Worm (Caenorhabditis elegans) whole organism, young adult: ENCODE measurements around the gene Y105C5A.1274.
A peak's percentile ranks its signal among the peaks of the same experiment; 100 is the strongest.

ENCODE experiments used
- B0035.1 ChIP-seq: sonication (generic microtip); optimal IDR thresholded peaks from 2 replicates; lab custom pipeline; 2016; ENCODE audit warnings: missing genetic modification characterization, mild to moderate bottlenecking, missing compliant biosample characterization, missing genotype, missing genetic modification reagents
- C06A6.2 ChIP-seq: fragments of 200-800 bp; sonication (Bioruptor generic); conservative IDR thresholded peaks from 2 replicates; pipeline ENCODE4 v1.3.6; 2022; ENCODE audit warnings: missing genetic modification characterization, missing compliant biosample characterization
- D2030.7 ChIP-seq: fragments of 200-800 bp; sonication (Bioruptor generic); IDR thresholded peaks from 2 replicates; pipeline ENCODE4 v1.3.6; 2022; ENCODE audit warnings: missing genetic modification reagents, missing genetic modification characterization, missing compliant biosample characterization
- K11D2.4 ChIP-seq: fragments of 200-800 bp; sonication (Bioruptor generic); IDR thresholded peaks from 2 replicates; pipeline ENCODE4 v1.3.6; 2022; ENCODE audit warnings: missing genetic modification reagents, missing genetic modification characterization, missing compliant biosample characterization
- Y53G8AR.9 ChIP-seq: fragments of 200-800 bp; sonication (Bioruptor generic); conservative IDR thresholded peaks from 2 replicates; pipeline ENCODE4 v1.3.6; 2022; ENCODE audit warnings: missing genetic modification reagents, missing genetic modification characterization, missing compliant biosample characterization
- Y95B8A.8 ChIP-seq: fragments of 200-800 bp; sonication (Bioruptor generic); IDR thresholded peaks from 2 replicates; pipeline ENCODE4 v1.3.6; 2022; ENCODE audit warnings: missing genetic modification reagents, missing genetic modification characterization, missing compliant biosample characterization
- ZK185.1 ChIP-seq: sonication (generic microtip); optimal IDR thresholded peaks from 2 replicates; lab custom pipeline; 2016; ENCODE audit warnings: mild to moderate bottlenecking, missing genetic modification characterization, missing compliant biosample characterization; ENCODE audit not compliant: poor library complexity, severe bottlenecking
- akir-1 ChIP-seq: fragments of 200-800 bp; sonication (Bioruptor generic); optimal IDR thresholded peaks from 2 replicates; lab custom pipeline; 2018; ENCODE audit warnings: mild to moderate bottlenecking, missing genetic modification characterization, moderate library complexity, missing compliant biosample characterization
- atf-7 ChIP-seq: sonication (generic microtip); optimal IDR thresholded peaks from 2 replicates; lab custom pipeline; 2017; ENCODE audit warnings: mild to moderate bottlenecking, missing genetic modification characterization, missing compliant biosample characterization
- attf-5 ChIP-seq: fragments of 200-800 bp; sonication (Bioruptor generic); optimal IDR thresholded peaks from 2 replicates; lab custom pipeline; 2018; ENCODE audit warnings: mild to moderate bottlenecking, missing genetic modification characterization, missing compliant biosample characterization
- attf-6 ChIP-seq: fragments of 200-800 bp; sonication (Bioruptor generic); IDR thresholded peaks from 2 replicates; pipeline ENCODE4 v1.3.6; 2022; ENCODE audit warnings: missing genetic modification reagents, missing genetic modification characterization, missing compliant biosample characterization
- cebp-1 ChIP-seq, 2 experiments: fragments of 200-800 bp in 1 of 2; sonication (Bioruptor generic) in 1 of 2; sonication (generic microtip) in 1 of 2; IDR thresholded peaks in 1 of 2; optimal IDR thresholded peaks in 1 of 2; 2 replicates each; pipeline versions ENCODE4 v1.3.6 to Lab custom; 2017 to 2022; ENCODE audit warnings: missing compliant biosample characterization in 2 of 2, missing genetic modification characterization in 2 of 2, mild to moderate bottlenecking in 1 of 2, missing genetic modification reagents in 1 of 2, moderate library complexity in 1 of 2
- ceh-100 ChIP-seq: fragments of 200-800 bp; sonication (Bioruptor generic); IDR thresholded peaks from 2 replicates; pipeline ENCODE4 v1.3.6; 2022; ENCODE audit warnings: missing genetic modification reagents, missing genetic modification characterization, missing compliant biosample characterization
- ceh-27 ChIP-seq: fragments of 200-800 bp; sonication (Bioruptor generic); optimal IDR thresholded peaks from 2 replicates; lab custom pipeline; 2018; ENCODE audit warnings: mild to moderate bottlenecking, missing genetic modification characterization, moderate library complexity, missing compliant biosample characterization
- die-1 ChIP-seq: sonication (generic microtip); optimal IDR thresholded peaks from 2 replicates; lab custom pipeline; 2016; ENCODE audit warnings: missing genotype, mild to moderate bottlenecking, missing genetic modification characterization, missing compliant biosample characterization
- dox-1 ChIP-seq: fragments of 200-800 bp; sonication (Bioruptor generic); IDR thresholded peaks from 2 replicates; pipeline ENCODE4 v1.3.6; 2022; ENCODE audit warnings: missing genetic modification reagents, missing genetic modification characterization, missing compliant biosample characterization
- egl-44 ChIP-seq: fragments of 200-800 bp; sonication (Bioruptor generic); IDR thresholded peaks from 2 replicates; pipeline ENCODE4 v1.3.6; 2022; ENCODE audit warnings: missing genetic modification reagents, missing genetic modification characterization, missing compliant biosample characterization
- ekl-4 ChIP-seq: fragments of 200-800 bp; sonication (Bioruptor generic); IDR thresholded peaks from 2 replicates; pipeline ENCODE4 v1.3.6; 2022; ENCODE audit warnings: missing genetic modification reagents, missing genetic modification characterization, missing compliant biosample characterization
- ets-4 ChIP-seq: fragments of 200-800 bp; sonication (Bioruptor generic); optimal IDR thresholded peaks from 2 replicates; lab custom pipeline; 2018; ENCODE audit warnings: mild to moderate bottlenecking, missing genetic modification characterization, missing compliant biosample characterization
- gei-17 ChIP-seq: fragments of 200-800 bp; sonication (Bioruptor generic); optimal IDR thresholded peaks from 2 replicates; lab custom pipeline; 2018; ENCODE audit warnings: mild to moderate bottlenecking, missing genetic modification characterization, missing compliant biosample characterization
- hmg-1.2 ChIP-seq: fragments of 200-800 bp; sonication (Bioruptor generic); IDR thresholded peaks from 2 replicates; pipeline ENCODE4 v1.3.6; 2022; ENCODE audit warnings: missing genetic modification reagents, missing genetic modification characterization, missing compliant biosample characterization
- hsf-1 ChIP-seq: fragments of 200-800 bp; sonication (Bioruptor generic); IDR thresholded peaks from 2 replicates; pipeline ENCODE4 v1.3.6; 2022; ENCODE audit warnings: missing genetic modification reagents, missing genetic modification characterization, missing compliant biosample characterization
- let-526 ChIP-seq: fragments of 200-800 bp; sonication (Bioruptor generic); IDR thresholded peaks from 2 replicates; pipeline ENCODE4 v1.3.6; 2022; ENCODE audit warnings: missing genetic modification reagents, missing genetic modification characterization, missing compliant biosample characterization
- lin-35 ChIP-seq, 3 experiments: fragments of 150-350 bp in 2 of 3; sonication (generic microtip) in 1 of 3; optimal IDR thresholded peaks; 2 replicates each; lab custom pipeline; 2014 to 2018; ENCODE audit warnings: missing biosample characterization in 3 of 3, missing genetic modification characterization in 3 of 3, missing genetic modification reagents in 3 of 3
- lin-40 ChIP-seq: sonication (generic microtip); optimal IDR thresholded peaks from 2 replicates; lab custom pipeline; 2016; ENCODE audit warnings: missing genetic modification characterization, mild to moderate bottlenecking, missing compliant biosample characterization, missing genotype, missing genetic modification reagents
- lir-1 ChIP-seq: fragments of 200-800 bp; sonication (Bioruptor generic); conservative IDR thresholded peaks from 2 replicates; pipeline ENCODE4 v1.3.6; 2022; ENCODE audit warnings: missing genetic modification reagents, missing genetic modification characterization, missing compliant biosample characterization
- lsl-1 ChIP-seq: fragments of 200-800 bp; sonication (Bioruptor generic); optimal IDR thresholded peaks from 2 replicates; lab custom pipeline; 2018; ENCODE audit warnings: mild to moderate bottlenecking, missing genetic modification characterization, moderate library complexity, missing compliant biosample characterization
- madf-10 ChIP-seq: sonication (generic microtip); optimal IDR thresholded peaks from 2 replicates; lab custom pipeline; 2016; ENCODE audit warnings: mild to moderate bottlenecking, missing genetic modification characterization, missing compliant biosample characterization
- madf-3 ChIP-seq: fragments of 200-800 bp; sonication (Bioruptor generic); IDR thresholded peaks from 2 replicates; pipeline ENCODE4 v1.3.6; 2022; ENCODE audit warnings: missing genetic modification reagents, missing genetic modification characterization, missing compliant biosample characterization
- madf-6 ChIP-seq: fragments of 200-800 bp; sonication (Bioruptor generic); IDR thresholded peaks from 2 replicates; pipeline ENCODE4 v1.3.6; 2022; ENCODE audit warnings: missing genetic modification reagents, missing genetic modification characterization, missing compliant biosample characterization
- mcd-1 ChIP-seq: fragments of 200-800 bp; sonication (Bioruptor generic); IDR thresholded peaks from 2 replicates; pipeline ENCODE4 v1.3.6; 2022; ENCODE audit warnings: missing genetic modification reagents, missing genetic modification characterization, missing compliant biosample characterization
- nhr-80 ChIP-seq: sonication (generic microtip); optimal IDR thresholded peaks from 2 replicates; lab custom pipeline; 2016; ENCODE audit warnings: missing genetic modification characterization, missing compliant biosample characterization
- pbrm-1 ChIP-seq: fragments of 200-800 bp; sonication (Bioruptor generic); IDR thresholded peaks from 2 replicates; pipeline ENCODE4 v1.3.6; 2022; ENCODE audit warnings: missing genetic modification reagents, missing genetic modification characterization, missing compliant biosample characterization
- rcor-1 ChIP-seq: fragments of 200-800 bp; sonication (Bioruptor generic); IDR thresholded peaks from 2 replicates; pipeline ENCODE4 v1.3.6; 2022; ENCODE audit warnings: missing genetic modification reagents, missing genetic modification characterization, missing compliant biosample characterization
- snpc-1.3 ChIP-seq: sonication (generic microtip); optimal IDR thresholded peaks from 2 replicates; lab custom pipeline; 2017; ENCODE audit warnings: missing genetic modification characterization, mild to moderate bottlenecking, missing compliant biosample characterization, antibody characterized with exemption, moderate library complexity, missing genotype, missing genetic modification reagents; ENCODE audit not compliant: insufficient read depth
- snpc-4 ChIP-seq, 5 experiments: fragments of 150-350 bp in 1 of 5; sonication (generic microtip) in 4 of 5; optimal IDR thresholded peaks; 2 replicates each; lab custom pipeline; 2014 to 2018; ENCODE audit warnings: missing genetic modification characterization in 5 of 5, missing biosample characterization in 3 of 5, antibody characterized with exemption in 2 of 5, mild to moderate bottlenecking in 2 of 5, missing compliant biosample characterization in 2 of 5, missing genotype in 2 of 5, moderate library complexity in 2 of 5, missing genetic modification reagents in 1 of 5
- tbp1 ChIP-seq: fragments of 200-800 bp; sonication (Bioruptor generic); optimal IDR thresholded peaks from 2 replicates; lab custom pipeline; 2018; ENCODE audit warnings: mild to moderate bottlenecking, missing genetic modification characterization, missing compliant biosample characterization
- tlf-1 ChIP-seq: fragments of 200-800 bp; sonication (Bioruptor generic); optimal IDR thresholded peaks from 2 replicates; lab custom pipeline; 2018; ENCODE audit warnings: mild to moderate bottlenecking, missing genetic modification characterization, missing compliant biosample characterization
- unc-130 ChIP-seq: sonication (generic microtip); optimal IDR thresholded peaks from 2 replicates; lab custom pipeline; 2016; ENCODE audit warnings: missing genetic modification reagents, missing genetic modification characterization, missing compliant biosample characterization
- zfh-2 ChIP-seq: fragments of 200-800 bp; sonication (Bioruptor generic); conservative IDR thresholded peaks from 2 replicates; pipeline ENCODE4 v1.3.6; 2022; ENCODE audit warnings: missing genetic modification reagents, missing genetic modification characterization, missing compliant biosample characterization
- ztf-18 ChIP-seq: sonication (generic microtip); optimal IDR thresholded peaks from 2 replicates; lab custom pipeline; 2016; ENCODE audit warnings: missing genotype, mild to moderate bottlenecking, missing genetic modification characterization, missing compliant biosample characterization

Gene Y105C5A.1274

DNA sequence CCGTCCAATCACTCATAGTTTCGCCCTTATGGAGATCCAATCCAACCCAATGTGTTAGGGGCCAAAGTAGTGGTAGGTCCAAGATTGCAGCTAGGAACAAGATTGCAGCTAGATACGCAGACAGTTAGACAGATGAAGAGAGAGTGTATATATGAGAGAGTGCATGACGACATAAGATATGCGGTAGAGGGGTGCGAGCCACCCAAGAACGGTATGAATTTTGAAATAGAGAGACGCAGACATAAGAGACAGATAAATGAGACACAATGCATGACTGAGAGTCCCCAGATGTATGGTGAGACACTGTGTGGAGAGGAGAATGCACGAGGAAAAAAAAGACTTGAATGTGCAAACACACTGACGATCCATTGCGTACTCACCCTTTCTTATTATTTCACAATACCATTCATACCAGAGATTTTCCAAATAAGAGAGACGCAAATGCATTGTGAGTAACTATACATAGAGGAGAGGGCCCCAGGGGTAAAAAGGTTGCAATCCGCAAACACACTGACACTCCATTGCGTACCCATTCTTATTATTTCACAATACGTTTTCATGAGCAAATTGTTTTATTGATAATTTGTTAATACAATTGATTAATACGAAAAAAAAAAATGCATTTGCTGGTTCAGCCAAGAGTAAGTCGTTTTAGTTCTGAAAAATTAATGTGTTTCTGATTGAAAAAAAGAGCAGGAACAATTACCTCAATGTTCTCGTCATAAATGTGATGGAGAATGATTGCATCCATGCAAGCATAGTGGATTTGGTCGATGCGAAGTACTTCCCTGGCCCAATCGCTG lies 12.1 kb downstream of the Y105C5A.1274 start, which contains the start of the genes Y105C5A.1268 and Y105C5A.1272 (continued):
- TF ChIP-seq ekl-4 (peak; percentile 84), gei-17 (GFP tag; lab: Kevin White, UChicago) (peak; percentile 65), zfh-2 (GFP tag; lab: Robert Waterston, UW) (peak; percentile 41; the same call in 1 of the 2 replicates), ceh-27 (GFP tag; lab: Kevin White, UChicago) (peak; percentile 64), C06A6.2 (GFP tag; lab: Robert Waterston, UW) (peak; percentile 76), lin-40 (tag; lab: Kevin White, UChicago) (peak; percentile 97), cebp-1 (GFP tag; IDR thresholded peaks at IDR 0.05; lab: Robert Waterston, UW) (peak; percentile 99), cebp-1 (tag; optimal IDR thresholded peaks at IDR 0.05; lab: Kevin White, UChicago) (peak; percentile 99), B0035.1 (tag; lab: Kevin White, UChicago) (peak; percentile 34), nhr-80 (peak; percentile 9), die-1 (tag; lab: Kevin White, UChicago) (peak; percentile 2), attf-5 (GFP tag; lab: Kevin White, UChicago) (peak; percentile 99), atf-7 (tag; lab: Kevin White, UChicago) (peak; percentile 75), lin-35 (GFP tag; optimal IDR thresholded peaks at IDR 0.05; lab: Kevin White, UChicago) (peak in 1 of 3 experiments; percentile 78), let-526 (GFP tag; lab: Robert Waterston, UW) (0 out of 2 replicates have a peak, but pooled peaks have one; percentile 41), lir-1 (GFP tag; lab: Robert Waterston, UW) (peak; percentile 56; the same call in 1 of the 2 replicates), tbp1 (peak; percentile 47), madf-10 (tag; lab: Kevin White, UChicago) (peak; percentile 54), tlf-1 (GFP tag; lab: Kevin White, UChicago) (peak; percentile 32), akir-1 (GFP tag; lab: Kevin White, UChicago) (peak; percentile 3), ets-4 (GFP tag; lab: Kevin White, UChicago) (peak; percentile 18), egl-44 (peak; percentile 71; the same call in 1 of the 2 replicates), snpc-4 (GFP tag; optimal IDR thresholded peaks at IDR 0.05; lab: Kevin White, UChicago) (peak; percentile 13), snpc-4 (tag; optimal IDR thresholded peaks at IDR 0.05; lab: Kevin White, UChicago) (peak in 2 of 4 experiments; percentile 81 to 83), ZK185.1 (peak; percentile 84), dox-1 (peak; percentile 85), K11D2.4 (GFP tag; lab: Robert Waterston, UW) (peak; percentile 79), rcor-1 (peak; percentile 58)

DNA sequence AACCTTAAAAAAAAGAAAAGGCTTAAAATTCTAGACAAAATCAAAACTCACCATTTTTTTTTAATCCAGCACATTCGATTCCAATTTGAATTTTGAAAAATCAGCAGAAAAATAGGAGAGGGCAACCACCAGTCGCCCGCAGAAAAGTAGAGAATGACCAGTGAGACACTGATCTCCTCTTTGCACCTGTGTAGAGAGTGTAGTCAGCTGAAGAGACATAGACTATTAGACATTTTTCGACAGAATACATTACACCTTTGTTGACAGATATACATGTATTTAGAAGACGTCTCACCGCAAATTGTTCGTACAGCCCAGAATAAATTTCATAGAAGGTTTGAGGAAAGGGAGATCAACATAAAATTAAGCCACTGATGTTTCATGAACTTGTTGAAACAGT lies 13.7 kb downstream of the Y105C5A.1274 start:
- TF ChIP-seq Y95B8A.8 (GFP tag; lab: Robert Waterston, UW) (no peak), hmg-1.2 (GFP tag; lab: Robert Waterston, UW) (peak; percentile 76; the same call in 1 of the 2 replicates), ztf-18 (tag; lab: Kevin White, UChicago) (no peak), unc-130 (no peak)
- TF ChIP-seq, all 124 proteins: peak for 1

DNA sequence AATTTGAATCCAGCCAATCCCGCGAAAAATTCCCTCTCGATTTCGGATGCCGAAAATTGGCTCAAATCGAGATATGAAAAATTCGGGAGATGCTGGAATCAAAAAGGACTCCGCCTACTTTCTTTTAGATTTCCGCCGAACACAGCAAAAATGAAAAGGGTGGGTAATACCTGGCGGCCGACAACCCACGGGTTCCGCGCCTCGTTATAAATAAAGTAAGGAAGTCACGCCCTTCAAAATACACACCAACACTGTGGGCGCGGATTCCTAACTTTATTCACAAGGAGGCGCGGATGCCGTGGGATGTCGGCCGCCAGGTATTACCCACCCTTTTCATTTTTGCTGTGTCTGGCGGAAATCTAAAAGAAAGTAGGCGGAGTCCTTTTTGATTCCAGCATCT lies 14.7 kb downstream of the Y105C5A.1274 start:
- peak; percentile 31; the same call in 1 of the 2 replicates for TF ChIP-seq ceh-100 (GFP tag; lab: Robert Waterston, UW)
- peak; percentile 92 for TF ChIP-seq pbrm-1 (GFP tag; lab: Robert Waterston, UW)
- peak; percentile 82 for TF ChIP-seq rcor-1
- TF ChIP-seq hsf-1 (GFP tag; lab: Robert Waterston, UW) = peak; percentile 83
- TF ChIP-seq hmg-1.2 (GFP tag; lab: Robert Waterston, UW) = peak; percentile 64
- TF ChIP-seq tbp1 = peak; percentile 49
- TF ChIP-seq snpc-1.3 (tag; lab: Kevin White, UChicago) = peak; percentile 61
- peak; percentile 92 for TF ChIP-seq snpc-4 (GFP tag; optimal IDR thresholded peaks at IDR 0.05; lab: Kevin White, UChicago)
- TF ChIP-seq snpc-4 (tag; optimal IDR thresholded peaks at IDR 0.05; lab: Kevin White, UChicago) = peak; percentile 89 to 98 (median 93)
- 0 out of 2 replicates have a peak, but pooled peaks have one; percentile 34 for TF ChIP-seq Y53G8AR.9 (GFP tag; lab: Robert Waterston, UW)
- peak; percentile 62 for TF ChIP-seq madf-6 (GFP tag; lab: Robert Waterston, UW)
- TF ChIP-seq madf-3 = 0 out of 2 replicates have a peak, but pooled peaks have one; percentile 53
- peak; percentile 46; the same call in 1 of the 2 replicates for TF ChIP-seq mcd-1 (GFP tag; lab: Robert Waterston, UW)
- peak; percentile 16; the same call in 1 of the 2 replicates for TF ChIP-seq ekl-4
- peak; percentile 27 for TF ChIP-seq ztf-18 (tag; lab: Kevin White, UChicago)
- TF ChIP-seq attf-6 = peak; percentile 100
- TF ChIP-seq lsl-1 (GFP tag; lab: Kevin White, UChicago) = peak; percentile 6
- TF ChIP-seq D2030.7 (GFP tag; lab: Robert Waterston, UW) = peak; percentile 71
